1 fruit fly cellular context compared by ENCODE assay signal in genomic region chr3L:16160420-16161069, dm6.
TF ChIP-seq lines count a peak whose summit lies in the region.

No protein-coding gene starts in this region.

TF ChIP-seq in whole organism, embryonic, 481 proteins besides CTCF, POLR2A, EP300 and RAD21 (continued from another document and continues in another):
- TF ChIP-seq CG42726 (GFP tag; IDR thresholded peaks at IDR 0.05; lab: Robert Waterston, UW; ENCODE audit: partially characterized antibody) (no peak), CG10431 (GFP tag; optimal IDR thresholded peaks at IDR 0.05; lab: Kevin White, UChicago) (no peak), CG17802 (tag; optimal IDR thresholded peaks at IDR 0.05; lab: Kevin White, UChicago) (peak; percentile 16), Nf-YB (GFP tag; optimal IDR thresholded peaks at IDR 0.05; lab: Kevin White, UChicago) (peak; percentile 33), CkIIα-i1 (GFP tag; IDR thresholded peaks at IDR 0.05; lab: Robert Waterston, UW) (no peak), CG12769 (tag; optimal IDR thresholded peaks at IDR 0.05; lab: Kevin White, UChicago) (peak; percentile 70), CG30431 (GFP tag; optimal IDR thresholded peaks at IDR 0.05; lab: Kevin White, UChicago) (peak; percentile 33), Hsf (GFP tag; optimal IDR thresholded peaks at IDR 0.05; lab: Kevin White, UChicago) (peak; percentile 59), lab (GFP tag; optimal IDR thresholded peaks at IDR 0.05; lab: Kevin White, UChicago) (peak; percentile 77), CG33213 (GFP tag; optimal IDR thresholded peaks at IDR 0.05; lab: Kevin White, UChicago) (no peak), CG2889 (GFP tag; IDR thresholded peaks at IDR 0.05; lab: Robert Waterston, UW) (no peak), CG6272 (GFP tag; IDR thresholded peaks at IDR 0.05; lab: Robert Waterston, UW) (no peak), CG17361 (GFP tag; IDR thresholded peaks at IDR 0.05; lab: Robert Waterston, UW) (peak; percentile 56; the same call in 2 of the 3 replicates), CG43689 (GFP tag; IDR thresholded peaks at IDR 0.05; lab: Robert Waterston, UW) (no peak), Ets97D (GFP tag; optimal IDR thresholded peaks at IDR 0.05; lab: Kevin White, UChicago) (no peak), Bteb2 (GFP tag; optimal IDR thresholded peaks at IDR 0.05; lab: Kevin White, UChicago) (no peak), mam (GFP tag; optimal IDR thresholded peaks at IDR 0.05; lab: Kevin White, UChicago) (peak; percentile 77), CG16815 (GFP tag; optimal IDR thresholded peaks at IDR 0.05; lab: Kevin White, UChicago) (peak; percentile 39), HLH54F (GFP tag; optimal IDR thresholded peaks at IDR 0.05; lab: Kevin White, UChicago) (peak; percentile 62), eyg (GFP tag; optimal IDR thresholded peaks at IDR 0.05; lab: Kevin White, UChicago) (peak; percentile 61), CG15514 (GFP tag; optimal IDR thresholded peaks at IDR 0.05; lab: Kevin White, UChicago) (peak; percentile 44), unc-4 (GFP tag; IDR thresholded peaks at IDR 0.05; lab: Robert Waterston, UW; ENCODE audit: partially characterized antibody) (no peak), Fer2 (tag; optimal IDR thresholded peaks at IDR 0.05; lab: Kevin White, UChicago) (no peak), Awh (GFP tag; IDR thresholded peaks at IDR 0.05; lab: Robert Waterston, UW) (no peak), CG6854 (GFP tag; optimal IDR thresholded peaks at IDR 0.05; lab: Kevin White, UChicago) (peak; percentile 15), Sox102F (GFP tag; optimal IDR thresholded peaks at IDR 0.05; lab: Kevin White, UChicago) (peak; percentile 56), trh (GFP tag; optimal IDR thresholded peaks at IDR 0.05; lab: Kevin White, UChicago) (no peak), CG18476 (GFP tag; optimal IDR thresholded peaks at IDR 0.05; lab: Kevin White, UChicago) (no peak), MTF-1 (GFP tag; optimal IDR thresholded peaks at IDR 0.05; lab: Kevin White, UChicago; ENCODE audit: borderline replicate concordance) (no peak), pho (GFP tag; optimal IDR thresholded peaks at IDR 0.05; lab: Kevin White, UChicago) (peak; percentile 72), Mad (GFP tag; optimal IDR thresholded peaks at IDR 0.05; lab: Kevin White, UChicago) (peak; percentile 5), cas (GFP tag; IDR thresholded peaks at IDR 0.05; lab: Robert Waterston, UW) (no peak), CG16779 (GFP tag; IDR thresholded peaks at IDR 0.05; lab: Robert Waterston, UW) (no peak), tin (GFP tag; optimal IDR thresholded peaks at IDR 0.05; lab: Kevin White, UChicago) (peak; percentile 11), CG5953 (GFP tag; IDR thresholded peaks at IDR 0.05; lab: Robert Waterston, UW) (no peak), CG9876 (GFP tag; optimal IDR thresholded peaks at IDR 0.05; lab: Kevin White, UChicago) (no peak), CG11093 (GFP tag; IDR thresholded peaks at IDR 0.05; lab: Robert Waterston, UW) (peak; percentile 31; the same call in 1 of the 3 replicates), CG1792 (GFP tag; optimal IDR thresholded peaks at IDR 0.05; lab: Kevin White, UChicago) (peak; percentile 41), jigr1 (GFP tag; IDR thresholded peaks at IDR 0.05; lab: Robert Waterston, UW) (no peak), CG32772 (GFP tag; IDR thresholded peaks at IDR 0.05; lab: Robert Waterston, UW) (no peak), CG12104 (GFP tag; optimal IDR thresholded peaks at IDR 0.05; lab: Kevin White, UChicago) (peak; percentile 42), CG17612 (GFP tag; IDR thresholded peaks at IDR 0.05; lab: Robert Waterston, UW) (no peak), dimm (GFP tag; IDR thresholded peaks at IDR 0.05; lab: Robert Waterston, UW) (no peak), CG2202 (tag; optimal IDR thresholded peaks at IDR 0.05; lab: Kevin White, UChicago) (no peak), chinmo (GFP tag; IDR thresholded peaks at IDR 0.05; lab: Robert Waterston, UW; ENCODE audit: partially characterized antibody) (peak; percentile 56; the same call in 2 of the 4 replicates), CG31441 (GFP tag; IDR thresholded peaks at IDR 0.05; lab: Robert Waterston, UW) (peak; percentile 33; the same call in 1 of the 2 replicates), CG10462 (GFP tag; optimal IDR thresholded peaks at IDR 0.05; lab: Kevin White, UChicago) (no peak), zf30C (GFP tag; optimal IDR thresholded peaks at IDR 0.05; lab: Kevin White, UChicago) (peak; percentile 57), CG2129 (GFP tag; IDR thresholded peaks at IDR 0.05; lab: Robert Waterston, UW; ENCODE audit: partially characterized antibody) (no peak), CG9727 (GFP tag; optimal IDR thresholded peaks at IDR 0.05; lab: Kevin White, UChicago) (peak; percentile 56), disco-r (GFP tag; optimal IDR thresholded peaks at IDR 0.05; lab: Kevin White, UChicago) (peak; percentile 9), gcm (GFP tag; optimal IDR thresholded peaks at IDR 0.05; lab: Kevin White, UChicago) (no peak), rib (GFP tag; IDR thresholded peaks at IDR 0.05; lab: Robert Waterston, UW) (no peak; the same call in 1 of the 2 replicates), z (GFP tag; IDR thresholded peaks at IDR 0.05; lab: Robert Waterston, UW) (no peak), Sry-δ (GFP tag; optimal IDR thresholded peaks at IDR 0.05; lab: Kevin White, UChicago) (peak; percentile 3), CG7556 (GFP tag; optimal IDR thresholded peaks at IDR 0.05; lab: Kevin White, UChicago) (peak; percentile 63), h (optimal IDR thresholded peaks at IDR 0.05; lab: Kevin White, UChicago) (no peak), Jarid2 (GFP tag; optimal IDR thresholded peaks at IDR 0.05; lab: Kevin White, UChicago) (peak; percentile 21), Nf-YC (tag; optimal IDR thresholded peaks at IDR 0.05; lab: Kevin White, UChicago) (peak; percentile 41), ind (GFP tag; optimal IDR thresholded peaks at IDR 0.05; lab: Kevin White, UChicago) (peak; percentile 72), maf-S (GFP tag; optimal IDR thresholded peaks at IDR 0.05; lab: Kevin White, UChicago) (peak; percentile 41), Optix (GFP tag; IDR thresholded peaks at IDR 0.05; lab: Robert Waterston, UW) (peak; percentile 10; the same call in 1 of the 3 replicates), pros (GFP tag; optimal IDR thresholded peaks at IDR 0.05; lab: Kevin White, UChicago) (no peak), CG6813 (GFP tag; optimal IDR thresholded peaks at IDR 0.05; lab: Kevin White, UChicago) (no peak), CG34422 (GFP tag; IDR thresholded peaks at IDR 0.05; lab: Robert Waterston, UW) (peak; percentile 33; the same call in 1 of the 3 replicates), Atf6 (GFP tag; IDR thresholded peaks at IDR 0.05; lab: Robert Waterston, UW) (peak; percentile 72), Ptx1 (GFP tag; IDR thresholded peaks at IDR 0.05; lab: Robert Waterston, UW) (peak; percentile 70), CG11085 (GFP tag; IDR thresholded peaks at IDR 0.05; lab: Robert Waterston, UW) (no peak), CrebB (tag; optimal IDR thresholded peaks at IDR 0.05; lab: Kevin White, UChicago) (no peak), CG10321 (GFP tag; IDR thresholded peaks at IDR 0.05; lab: Robert Waterston, UW) (no peak), crol (GFP tag; IDR thresholded peaks at IDR 0.05; lab: Robert Waterston, UW) (no peak), CG8359 (GFP tag; optimal IDR thresholded peaks at IDR 0.05; lab: Kevin White, UChicago; ENCODE audit: borderline replicate concordance) (no peak), CG18619 (GFP tag; optimal IDR thresholded peaks at IDR 0.05; lab: Kevin White, UChicago) (peak; percentile 64), CG4424 (GFP tag; optimal IDR thresholded peaks at IDR 0.05; lab: Kevin White, UChicago) (peak; percentile 45), emc (GFP tag; optimal IDR thresholded peaks at IDR 0.05; lab: Kevin White, UChicago) (peak; percentile 16), danr (GFP tag; IDR thresholded peaks at IDR 0.05; lab: Robert Waterston, UW) (0 out of 2 replicates have a peak, but pooled peaks have one; percentile 15), crp (GFP tag; optimal IDR thresholded peaks at IDR 0.05; lab: Kevin White, UChicago) (no peak), Bgb (GFP tag; IDR thresholded peaks at IDR 0.05; lab: Robert Waterston, UW; ENCODE audit: partially characterized antibody) (no peak), caup (GFP tag; optimal IDR thresholded peaks at IDR 0.05; lab: Kevin White, UChicago; ENCODE audit: severe bottlenecking) (peak; percentile 16), Asciz (GFP tag; optimal IDR thresholded peaks at IDR 0.05; lab: Kevin White, UChicago) (peak; percentile 35), bcd (GFP tag; optimal IDR thresholded peaks at IDR 0.05; lab: Kevin White, UChicago) (peak; percentile 60), Oaz (GFP tag; IDR thresholded peaks at IDR 0.05; lab: Robert Waterston, UW) (peak; percentile 13; the same call in 1 of the 2 replicates), CG1832 (GFP tag; optimal IDR thresholded peaks at IDR 0.05; lab: Kevin White, UChicago) (no peak), CG2875 (GFP tag; optimal IDR thresholded peaks at IDR 0.05; lab: Kevin White, UChicago) (no peak), CG3838 (GFP tag; optimal IDR thresholded peaks at IDR 0.05; lab: Kevin White, UChicago) (no peak), CG5180 (GFP tag; optimal IDR thresholded peaks at IDR 0.05; lab: Kevin White, UChicago) (peak; percentile 44), CG7357 (GFP tag; IDR thresholded peaks at IDR 0.05; lab: Robert Waterston, UW) (0 out of 3 replicates have a peak, but pooled peaks have one; percentile 35), Antp (GFP tag; optimal IDR thresholded peaks at IDR 0.05; lab: Kevin White, UChicago) (peak; percentile 50), CG4328 (GFP tag; optimal IDR thresholded peaks at IDR 0.05; lab: Kevin White, UChicago) (peak; percentile 46), CG12942 (GFP tag; optimal IDR thresholded peaks at IDR 0.05; lab: Kevin White, UChicago) (peak; percentile 35), sug (tag; optimal IDR thresholded peaks at IDR 0.05; lab: Kevin White, UChicago) (peak; percentile 46), CG1603 (tag; optimal IDR thresholded peaks at IDR 0.05; lab: Kevin White, UChicago) (peak; percentile 51), CG17829 (tag; optimal IDR thresholded peaks at IDR 0.05; lab: Kevin White, UChicago) (peak; percentile 14), CG10543 (GFP tag; optimal IDR thresholded peaks at IDR 0.05; lab: Kevin White, UChicago) (peak; percentile 53), pan (optimal IDR thresholded peaks at IDR 0.05; lab: Kevin White, UChicago) (no peak), pan (GFP tag; optimal IDR thresholded peaks at IDR 0.05 in 1 of 2, IDR thresholded peaks at IDR 0.05 in 1 of 2) (peak in 1 of 2 experiments; percentile 57), dpn (GFP tag; optimal IDR thresholded peaks at IDR 0.05; lab: Kevin White, UChicago) (peak; percentile 55 to 62), CG10267 (tag; optimal IDR thresholded peaks at IDR 0.05; lab: Kevin White, UChicago) (no peak), Usf (GFP tag; optimal IDR thresholded peaks at IDR 0.05; lab: Kevin White, UChicago) (peak; percentile 42), CG6254 (GFP tag; optimal IDR thresholded peaks at IDR 0.05; lab: Kevin White, UChicago) (no peak), en (GFP tag; optimal IDR thresholded peaks at IDR 0.05; lab: Kevin White, UChicago) (no peak), Chrac-16 (GFP tag; optimal IDR thresholded peaks at IDR 0.05; lab: Kevin White, UChicago) (peak; percentile 47), Doc2 (GFP tag; IDR thresholded peaks at IDR 0.05; lab: Robert Waterston, UW) (no peak), fd102C (GFP tag; optimal IDR thresholded peaks at IDR 0.05; lab: Kevin White, UChicago) (no peak), knrl (GFP tag; IDR thresholded peaks at IDR 0.05; lab: Robert Waterston, UW; ENCODE audit: partially characterized antibody) (no peak), NC2α (GFP tag; optimal IDR thresholded peaks at IDR 0.05; lab: Kevin White, UChicago) (no peak), nau (GFP tag; optimal IDR thresholded peaks at IDR 0.05; lab: Kevin White, UChicago) (peak; percentile 10), CG15601 (tag; optimal IDR thresholded peaks at IDR 0.05; lab: Kevin White, UChicago) (peak; percentile 11), CG6791 (GFP tag; IDR thresholded peaks at IDR 0.05; lab: Robert Waterston, UW; ENCODE audit: partially characterized antibody) (no peak), CG2199 (GFP tag; IDR thresholded peaks at IDR 0.05; lab: Robert Waterston, UW) (no peak), HLHmδ (GFP tag; optimal IDR thresholded peaks at IDR 0.05; lab: Kevin White, UChicago) (no peak), CG4360 (GFP tag; IDR thresholded peaks at IDR 0.05; lab: Robert Waterston, UW) (no peak), wdn (GFP tag; IDR thresholded peaks at IDR 0.05; lab: Robert Waterston, UW) (no peak), Ravus (GFP tag; IDR thresholded peaks at IDR 0.05; lab: Robert Waterston, UW) (no peak), CG12219 (GFP tag; optimal IDR thresholded peaks at IDR 0.05; lab: Kevin White, UChicago) (peak; percentile 53), row (GFP tag; IDR thresholded peaks at IDR 0.05; lab: Robert Waterston, UW) (peak; percentile 87), CG7786 (GFP tag; optimal IDR thresholded peaks at IDR 0.05; lab: Kevin White, UChicago) (peak; percentile 69), CG12155 (GFP tag; optimal IDR thresholded peaks at IDR 0.05; lab: Kevin White, UChicago) (peak; percentile 60), repo (GFP tag; optimal IDR thresholded peaks at IDR 0.05; lab: Kevin White, UChicago) (no peak), CG3281 (GFP tag; optimal IDR thresholded peaks at IDR 0.05; lab: Kevin White, UChicago) (peak; percentile 77), nerfin-2 (GFP tag; IDR thresholded peaks at IDR 0.05; lab: Robert Waterston, UW; ENCODE audit: partially characterized antibody) (no peak; the same call in 1 of the 2 replicates), CG14441 (GFP tag; IDR thresholded peaks at IDR 0.05; lab: Robert Waterston, UW) (peak; percentile 33; the same call in 1 of the 2 replicates), HmgZ (tag; optimal IDR thresholded peaks at IDR 0.05; lab: Kevin White, UChicago) (peak; percentile 59), CG6765 (GFP tag; optimal IDR thresholded peaks at IDR 0.05; lab: Kevin White, UChicago) (no peak), Scr (GFP tag; IDR thresholded peaks at IDR 0.05; lab: Robert Waterston, UW; ENCODE audit: partially characterized antibody) (no peak), CG13894 (tag; optimal IDR thresholded peaks at IDR 0.05; lab: Kevin White, UChicago) (peak; percentile 49), Blimp-1 (GFP tag; optimal IDR thresholded peaks at IDR 0.05; lab: Kevin White, UChicago) (peak; percentile 63), Aef1 (GFP tag; IDR thresholded peaks at IDR 0.05; lab: Robert Waterston, UW) (no peak), hkb (optimal IDR thresholded peaks at IDR 0.05; lab: Kevin White, UChicago) (no peak), hkb (GFP tag; IDR thresholded peaks at IDR 0.05; lab: Robert Waterston, UW) (peak; percentile 38; the same call in 1 of the 2 replicates), zfh2 (GFP tag; optimal IDR thresholded peaks at IDR 0.05; lab: Kevin White, UChicago) (peak; percentile 58)
